Fruit fly (Drosophila melanogaster) whole organism, embryonic: ENCODE measurements around the gene Cpr62Bc.
A peak's percentile ranks its signal among the peaks of the same experiment; 100 is the strongest.

Experiments
- Atf3 ChIP-seq: fragments of 200-800 bp; sonication (Bioruptor generic); optimal IDR thresholded peaks from 3 replicates; lab custom pipeline; 2016; ENCODE audit warnings: missing biosample characterization, missing genetic modification characterization
- CG11085 ChIP-seq: fragments of 200-800 bp; sonication (Bioruptor generic); IDR thresholded peaks from 2 replicates; pipeline ENCODE4 v1.3.6; 2022; ENCODE audit warnings: missing biosample characterization, missing genetic modification characterization
- CG11247 ChIP-seq: fragments of 200-800 bp; sonication (Bioruptor generic); IDR thresholded peaks from 2 replicates; pipeline ENCODE4 v1.3.6; 2022; ENCODE audit warnings: missing biosample characterization, missing genetic modification characterization
- CG13287 ChIP-seq: fragments of 200-800 bp; sonication (Bioruptor generic); IDR thresholded peaks from 2 replicates; pipeline ENCODE4 v1.3.6; 2022; ENCODE audit warnings: missing biosample characterization, missing genetic modification characterization; ENCODE audit not compliant: partially characterized antibody
- CG15269 ChIP-seq: fragments of 200-800 bp; sonication (Bioruptor generic); optimal IDR thresholded peaks from 2 replicates; lab custom pipeline; 2018; ENCODE audit warnings: missing biosample characterization, mild to moderate bottlenecking, missing genetic modification characterization, moderate library complexity
- CG15601 ChIP-seq: fragments of 200-800 bp; sonication (Bioruptor generic); optimal IDR thresholded peaks from 3 replicates; lab custom pipeline; 2019; ENCODE audit warnings: missing biosample characterization, mild to moderate bottlenecking, missing genetic modification characterization, moderate library complexity
- CG1602 ChIP-seq: fragments of 200-800 bp; sonication (Bioruptor generic); optimal IDR thresholded peaks from 3 replicates; lab custom pipeline; 2016; ENCODE audit warnings: missing biosample characterization, missing genetic modification characterization
- CG18619 ChIP-seq: fragments of 200-800 bp; sonication (Bioruptor generic); optimal IDR thresholded peaks from 3 replicates; lab custom pipeline; 2017; ENCODE audit warnings: missing biosample characterization, mild to moderate bottlenecking, missing genetic modification characterization
- CG30020 ChIP-seq: fragments of 200-800 bp; optimal IDR thresholded peaks from 2 replicates; lab custom pipeline; 2019; ENCODE audit warnings: missing biosample characterization, mild to moderate bottlenecking, missing genetic modification characterization, moderate library complexity
- CG30403 ChIP-seq: fragments of 200-800 bp; sonication (Bioruptor generic); optimal IDR thresholded peaks from 3 replicates; lab custom pipeline; 2016; ENCODE audit warnings: missing biosample characterization, missing genetic modification characterization
- CG4707 ChIP-seq: fragments of 200-800 bp; sonication (Bioruptor generic); optimal IDR thresholded peaks from 2 replicates; lab custom pipeline; 2018; ENCODE audit warnings: missing biosample characterization, mild to moderate bottlenecking, missing genetic modification characterization, moderate library complexity
- CG7928 ChIP-seq: fragments of 200-800 bp; sonication (Bioruptor generic); optimal IDR thresholded peaks from 2 replicates; lab custom pipeline; 2017; ENCODE audit warnings: missing biosample characterization, mild to moderate bottlenecking, missing genetic modification characterization
- CG8765 ChIP-seq: fragments of 200-800 bp; sonication (Bioruptor generic); IDR thresholded peaks from 2 replicates; pipeline ENCODE4 v1.3.6; 2022; ENCODE audit warnings: missing biosample characterization, missing genetic modification characterization
- Camta ChIP-seq: fragments of 200-800 bp; sonication (Bioruptor generic); optimal IDR thresholded peaks from 2 replicates; lab custom pipeline; 2016; ENCODE audit warnings: missing biosample characterization, missing genetic modification characterization
- Chrac-16 ChIP-seq: fragments of 200-800 bp; sonication (Bioruptor generic); optimal IDR thresholded peaks from 3 replicates; lab custom pipeline; 2016; ENCODE audit warnings: missing biosample characterization, missing genetic modification characterization
- Dip2 ChIP-seq: fragments of 200-800 bp; sonication (Bioruptor generic); IDR thresholded peaks from 2 replicates; pipeline ENCODE4 v1.3.6; 2022; ENCODE audit warnings: missing biosample characterization, missing genetic modification characterization
- Doc3 ChIP-seq: fragments of 200-800 bp; sonication (Bioruptor generic); IDR thresholded peaks from 3 replicates; pipeline ENCODE4 v1.3.6; 2022; ENCODE audit warnings: missing biosample characterization, missing genetic modification characterization; ENCODE audit not compliant: partially characterized antibody
- E2f2 ChIP-seq: fragments of 200-800 bp; sonication (Bioruptor generic); IDR thresholded peaks from 2 replicates; pipeline ENCODE4 v1.3.6; 2022; ENCODE audit warnings: missing biosample characterization, missing genetic modification characterization
- Gsc ChIP-seq: fragments of 200-800 bp; sonication (Bioruptor generic); IDR thresholded peaks from 2 replicates; pipeline ENCODE4 v1.3.6; 2022; ENCODE audit warnings: missing biosample characterization, missing genetic modification characterization
- HmgD ChIP-seq: fragments of 200-800 bp; sonication (Bioruptor generic); optimal IDR thresholded peaks from 3 replicates; lab custom pipeline; 2016; ENCODE audit warnings: missing biosample characterization, missing genetic modification characterization
- Hmr ChIP-seq: fragments of 200-800 bp; sonication (Bioruptor generic); optimal IDR thresholded peaks from 3 replicates; lab custom pipeline; 2017; ENCODE audit warnings: mild to moderate bottlenecking, missing biosample characterization, missing genetic modification reagents, missing genetic modification characterization
- Mrtf ChIP-seq: fragments of 200-800 bp; sonication (Bioruptor generic); IDR thresholded peaks from 3 replicates; pipeline ENCODE4 v1.3.6; 2022; ENCODE audit warnings: missing biosample characterization, missing genetic modification characterization
- Optix ChIP-seq: fragments of 200-800 bp; sonication (Bioruptor generic); IDR thresholded peaks from 3 replicates; pipeline ENCODE4 v1.3.6; 2022; ENCODE audit warnings: missing biosample characterization, missing genetic modification characterization
- Ravus ChIP-seq: fragments of 200-800 bp; sonication (Bioruptor generic); IDR thresholded peaks from 2 replicates; pipeline ENCODE4 v1.3.6; 2022; ENCODE audit warnings: missing biosample characterization, missing genetic modification characterization
- Rfx ChIP-seq: fragments of 200-800 bp; sonication (Bioruptor generic); IDR thresholded peaks from 2 replicates; pipeline ENCODE4 v1.3.6; 2022; ENCODE audit warnings: missing biosample characterization, missing genetic modification characterization
- Sox100B ChIP-seq: fragments of 200-800 bp; sonication (Bioruptor generic); optimal IDR thresholded peaks from 3 replicates; lab custom pipeline; 2018; ENCODE audit warnings: missing biosample characterization, mild to moderate bottlenecking, missing genetic modification characterization
- YL-1 ChIP-seq: fragments of 200-800 bp; sonication (Bioruptor generic); optimal IDR thresholded peaks from 3 replicates; lab custom pipeline; 2017; ENCODE audit warnings: missing biosample characterization, mild to moderate bottlenecking, missing genetic modification characterization
- ab ChIP-seq: fragments of 200-800 bp; sonication (Bioruptor generic); optimal IDR thresholded peaks from 2 replicates; lab custom pipeline; 2016; ENCODE audit warnings: missing biosample characterization, missing genetic modification characterization
- abd-A ChIP-seq: fragments of 200-800 bp; sonication (Bioruptor generic); optimal IDR thresholded peaks from 3 replicates; lab custom pipeline; 2019; ENCODE audit warnings: missing biosample characterization, mild to moderate bottlenecking, missing genetic modification characterization, moderate library complexity
- bcd ChIP-seq: fragments of 200-800 bp; sonication (Bioruptor generic); optimal IDR thresholded peaks from 2 replicates; lab custom pipeline; 2017; ENCODE audit warnings: missing biosample characterization, mild to moderate bottlenecking, missing genetic modification characterization
- caup ChIP-seq: fragments of 200-800 bp; sonication (Bioruptor generic); optimal IDR thresholded peaks from 3 replicates; lab custom pipeline; 2017; ENCODE audit warnings: missing biosample characterization, mild to moderate bottlenecking, missing genetic modification characterization, moderate library complexity; ENCODE audit not compliant: severe bottlenecking
- cg ChIP-seq: fragments of 200-800 bp; sonication (Bioruptor generic); optimal IDR thresholded peaks from 3 replicates; lab custom pipeline; 2019; ENCODE audit warnings: missing biosample characterization, mild to moderate bottlenecking, missing genetic modification characterization, moderate library complexity
- dm ChIP-seq: fragments of 200-800 bp; sonication (Bioruptor generic); optimal IDR thresholded peaks from 3 replicates; lab custom pipeline; 2016; ENCODE audit warnings: missing biosample characterization, missing genetic modification characterization
- fd64A ChIP-seq: fragments of 200-800 bp; sonication (Bioruptor generic); optimal IDR thresholded peaks from 3 replicates; lab custom pipeline; 2018; ENCODE audit warnings: missing biosample characterization, mild to moderate bottlenecking, missing genetic modification characterization
- gcm2 ChIP-seq: fragments of 200-800 bp; sonication (Bioruptor generic); optimal IDR thresholded peaks from 2 replicates; lab custom pipeline; 2016; ENCODE audit warnings: missing biosample characterization, missing genetic modification characterization
- gem ChIP-seq: fragments of 200-800 bp; sonication (Bioruptor generic); optimal IDR thresholded peaks from 2 replicates; lab custom pipeline; 2019; ENCODE audit warnings: missing biosample characterization, mild to moderate bottlenecking, missing genetic modification characterization, moderate library complexity
- grau ChIP-seq: fragments of 200-800 bp; optimal IDR thresholded peaks from 3 replicates; lab custom pipeline; 2019; ENCODE audit warnings: missing biosample characterization, mild to moderate bottlenecking, missing genetic modification characterization, moderate library complexity
- grn ChIP-seq: fragments of 200-800 bp; sonication (Bioruptor generic); optimal IDR thresholded peaks from 3 replicates; lab custom pipeline; 2017; ENCODE audit warnings: missing biosample characterization, missing genetic modification characterization
- her ChIP-seq: fragments of 200-800 bp; sonication (Bioruptor generic); optimal IDR thresholded peaks from 2 replicates; lab custom pipeline; 2016; ENCODE audit warnings: missing biosample characterization, missing genetic modification characterization
- jing ChIP-seq: fragments of 200-800 bp; sonication (Bioruptor generic); optimal IDR thresholded peaks from 2 replicates; lab custom pipeline; 2018; ENCODE audit warnings: missing biosample characterization, mild to moderate bottlenecking, missing genetic modification characterization
- pan ChIP-seq, 4 experiments: fragments of >200 bp in 3 of 4; fragments of 200-800 bp in 1 of 4; sonication (Bioruptor generic) in 1 of 4; optimal IDR thresholded peaks in 3 of 4; IDR thresholded peaks in 1 of 4; 2 replicates each; pipeline versions ENCODE4 v1.3.6 to Lab custom; 2017 to 2022; ENCODE audit warnings: missing biosample characterization in 2 of 4, missing genetic modification characterization in 2 of 4, mixed read lengths in 1 of 4
- pb ChIP-seq: fragments of 200-800 bp; sonication (Bioruptor generic); optimal IDR thresholded peaks from 3 replicates; lab custom pipeline; 2016; ENCODE audit warnings: missing biosample characterization, missing genetic modification characterization
- sima ChIP-seq: fragments of 200-800 bp; sonication (Bioruptor generic); optimal IDR thresholded peaks from 2 replicates; lab custom pipeline; 2016; ENCODE audit warnings: missing biosample characterization, missing genetic modification characterization
- sisA ChIP-seq: fragments of 200-800 bp; sonication (Bioruptor generic); IDR thresholded peaks from 2 replicates; pipeline ENCODE4 v1.3.6; 2022; ENCODE audit warnings: missing biosample characterization, missing genetic modification characterization
- sna ChIP-seq: fragments of 200-800 bp; sonication (Bioruptor generic); IDR thresholded peaks from 2 replicates; pipeline ENCODE4 v1.3.6; 2022; ENCODE audit warnings: missing biosample characterization, missing genetic modification characterization; ENCODE audit not compliant: partially characterized antibody
- sob ChIP-seq: fragments of 200-800 bp; sonication (Bioruptor generic); IDR thresholded peaks from 2 replicates; pipeline ENCODE4 v1.3.6; 2022; ENCODE audit warnings: missing biosample characterization, missing genetic modification characterization
- tx ChIP-seq: fragments of 200-800 bp; sonication (Bioruptor generic); optimal IDR thresholded peaks from 2 replicates; lab custom pipeline; 2016; ENCODE audit warnings: missing biosample characterization, missing genetic modification characterization
- zfh2 ChIP-seq: fragments of 200-800 bp; sonication (Bioruptor generic); optimal IDR thresholded peaks from 2 replicates; lab custom pipeline; 2016; ENCODE audit warnings: missing biosample characterization, missing genetic modification characterization

Gene Cpr62Bc

dm6 chr3L:1856467-1857350 lies 14.8 kb upstream of the Cpr62Bc start, which contains the start of gene CG12024 (continued):
- TF ChIP-seq abd-A = no peak
- peak; percentile 34 for TF ChIP-seq ab (GFP tag; lab: Kevin White, UChicago)
- peak; percentile 73 for TF ChIP-seq CG15269
- TF ChIP-seq zfh2 = peak; percentile 79
- peak; percentile 43 for TF ChIP-seq jing (GFP tag; lab: Kevin White, UChicago)
- TF ChIP-seq CG30403 (GFP tag; lab: Kevin White, UChicago) = peak; percentile 85
- no peak for TF ChIP-seq sna (GFP tag; lab: Robert Waterston, UW)
- peak; percentile 8; the same call in 1 of the 2 replicates for TF ChIP-seq CG11247
- TF ChIP-seq Gsc (GFP tag; lab: Robert Waterston, UW) = no peak
- TF ChIP-seq gcm2 = peak; percentile 39
- peak; percentile 32; the same call in 1 of the 2 replicates for TF ChIP-seq CG11085 (GFP tag; lab: Robert Waterston, UW)
- TF ChIP-seq her (GFP tag; lab: Kevin White, UChicago) = peak; percentile 22
- TF ChIP-seq CG7928 (GFP tag; lab: Kevin White, UChicago) = peak; percentile 49
- peak; percentile 69 for TF ChIP-seq grn (GFP tag; lab: Kevin White, UChicago)
- peak; percentile 58 for TF ChIP-seq Hmr (GFP tag; lab: Kevin White, UChicago)
- TF ChIP-seq grau = peak; percentile 81
- TF ChIP-seq sisA (GFP tag; lab: Robert Waterston, UW) = peak; percentile 63
- peak; percentile 77 for TF ChIP-seq CG15601
- TF ChIP-seq dm = peak; percentile 58
- TF ChIP-seq cg (GFP tag; lab: Kevin White, UChicago) = no peak
- TF ChIP-seq YL-1 (GFP tag; lab: Kevin White, UChicago) = peak; percentile 64
- no peak for TF ChIP-seq pan (optimal IDR thresholded peaks at IDR 0.05; lab: Kevin White, UChicago)
- peak in 1 of 2 experiments; percentile 38 for TF ChIP-seq pan (GFP tag; optimal IDR thresholded peaks at IDR 0.05 in 1 of 2, IDR thresholded peaks at IDR 0.05 in 1 of 2)
- TF ChIP-seq Optix (GFP tag; lab: Robert Waterston, UW) = no peak
- peak; percentile 93 for TF ChIP-seq CG30020 (tag; lab: Kevin White, UChicago)
- peak; percentile 69 for TF ChIP-seq CG18619
- no peak for TF ChIP-seq CG4707 (GFP tag; lab: Kevin White, UChicago)
- peak; percentile 77 for TF ChIP-seq Rfx
- peak; percentile 72 for TF ChIP-seq Atf3 (GFP tag; lab: Kevin White, UChicago)
- peak; percentile 80 for TF ChIP-seq gem (tag; lab: Kevin White, UChicago)
- peak; percentile 77 for TF ChIP-seq tx (GFP tag; lab: Kevin White, UChicago)
- peak; percentile 58; the same call in 1 of the 3 replicates for TF ChIP-seq Mrtf (GFP tag; lab: Robert Waterston, UW)
- no peak for TF ChIP-seq pb (GFP tag; lab: Kevin White, UChicago)
- peak; percentile 35 for TF ChIP-seq Camta (GFP tag; lab: Kevin White, UChicago)
- TF ChIP-seq fd64A = no peak
- peak; percentile 94 for TF ChIP-seq E2f2 (GFP tag; lab: Robert Waterston, UW)
- peak; percentile 15; the same call in 1 of the 2 replicates for TF ChIP-seq CG13287 (GFP tag; lab: Robert Waterston, UW)
- peak; percentile 74 for TF ChIP-seq CG1602 (GFP tag; lab: Kevin White, UChicago)
- peak; percentile 35 for TF ChIP-seq caup
- TF ChIP-seq sima (GFP tag; lab: Kevin White, UChicago) = no peak
- no peak for TF ChIP-seq Doc3 (GFP tag; lab: Robert Waterston, UW)
- TF ChIP-seq bcd = peak; percentile 73
- TF ChIP-seq sob (GFP tag; lab: Robert Waterston, UW) = peak; percentile 78
- no peak; the same call in 1 of the 2 replicates for TF ChIP-seq Ravus (GFP tag; lab: Robert Waterston, UW)
- peak; percentile 83 for TF ChIP-seq Chrac-16
- peak; percentile 31 for TF ChIP-seq HmgD (GFP tag; lab: Kevin White, UChicago)
- TF ChIP-seq Dip2 (GFP tag; lab: Robert Waterston, UW) = no peak
- TF ChIP-seq Sox100B (GFP tag; lab: Kevin White, UChicago) = peak; percentile 51
- TF ChIP-seq CG8765 (GFP tag; lab: Robert Waterston, UW) = no peak; the same call in 1 of the 2 replicates
